Worm (Caenorhabditis elegans) whole organism, late embryonic: ENCODE measurements around the gene dcaf-13.

Source experiments
- K02D7.2 ChIP-seq: sonication (generic microtip); optimal IDR thresholded peaks from 2 replicates; lab custom pipeline; 2017; ENCODE audit warnings: mild to moderate bottlenecking, missing genetic modification characterization, missing compliant biosample characterization
- K09A11.1 ChIP-seq: sonication (generic microtip); optimal IDR thresholded peaks from 2 replicates; lab custom pipeline; 2017; ENCODE audit warnings: antibody characterized with exemption, mild to moderate bottlenecking, missing genetic modification characterization, missing compliant biosample characterization; ENCODE audit not compliant: insufficient read depth
- T23F11.4 ChIP-seq: fragments of 200-800 bp; sonication (Bioruptor generic); optimal IDR thresholded peaks from 2 replicates; lab custom pipeline; 2018; ENCODE audit warnings: mild to moderate bottlenecking, missing genetic modification characterization, missing compliant biosample characterization
- Y22D7AL.16 ChIP-seq: sonication (generic microtip); optimal IDR thresholded peaks from 2 replicates; lab custom pipeline; 2016; ENCODE audit warnings: missing genetic modification characterization, missing compliant biosample characterization
- ama-1 ChIP-seq: fragments of 150-350 bp; optimal IDR thresholded peaks from 2 replicates; lab custom pipeline; 2014
- ceh-14 ChIP-seq: sonication (generic microtip); optimal IDR thresholded peaks from 2 replicates; lab custom pipeline; 2016; ENCODE audit warnings: missing genotype, missing genetic modification characterization, missing compliant biosample characterization
- ceh-18 ChIP-seq: sonication (generic microtip); optimal IDR thresholded peaks from 2 replicates; lab custom pipeline; 2016; ENCODE audit warnings: missing genetic modification characterization, missing compliant biosample characterization
- ceh-24 ChIP-seq: sonication (generic microtip); optimal IDR thresholded peaks from 2 replicates; lab custom pipeline; 2016; ENCODE audit warnings: mild to moderate bottlenecking, missing genetic modification characterization, missing compliant biosample characterization
- ceh-30 ChIP-seq: fragments of 150-350 bp; optimal IDR thresholded peaks from 2 replicates; lab custom pipeline; 2014; ENCODE audit warnings: missing biosample characterization, missing genetic modification characterization
- ceh-34 ChIP-seq: sonication (generic microtip); optimal IDR thresholded peaks from 2 replicates; lab custom pipeline; 2016; ENCODE audit warnings: mild to moderate bottlenecking, missing genetic modification characterization, missing compliant biosample characterization
- ceh-48 ChIP-seq: sonication (generic microtip); optimal IDR thresholded peaks from 2 replicates; lab custom pipeline; 2016; ENCODE audit warnings: missing genetic modification characterization, inconsistent platforms, missing compliant biosample characterization
- ceh-9 ChIP-seq: sonication (generic microtip); optimal IDR thresholded peaks from 2 replicates; lab custom pipeline; 2016; ENCODE audit warnings: mild to moderate bottlenecking, missing genetic modification characterization, inconsistent platforms, missing compliant biosample characterization
- che-1 ChIP-seq: sonication (generic microtip); optimal IDR thresholded peaks from 2 replicates; lab custom pipeline; 2016; ENCODE audit warnings: mild to moderate bottlenecking, missing genetic modification characterization, missing compliant biosample characterization
- dmd-4 ChIP-seq: sonication (generic microtip); optimal IDR thresholded peaks from 2 replicates; lab custom pipeline; 2016; ENCODE audit warnings: borderline replicate concordance, missing genetic modification characterization, missing compliant biosample characterization
- dve-1 ChIP-seq: sonication (generic microtip); optimal IDR thresholded peaks from 2 replicates; lab custom pipeline; 2017; ENCODE audit warnings: antibody characterized with exemption, mild to moderate bottlenecking, missing genetic modification characterization, missing compliant biosample characterization
- elt-2 ChIP-seq: sonication (generic microtip); optimal IDR thresholded peaks from 2 replicates; lab custom pipeline; 2016; ENCODE audit warnings: missing genetic modification reagents, missing genetic modification characterization, missing compliant biosample characterization
- eyg-1 ChIP-seq: sonication (generic microtip); optimal IDR thresholded peaks from 2 replicates; lab custom pipeline; 2016; ENCODE audit warnings: missing genotype, missing genetic modification characterization, missing compliant biosample characterization
- fax-1 ChIP-seq: sonication (generic microtip); optimal IDR thresholded peaks from 2 replicates; lab custom pipeline; 2016; ENCODE audit warnings: missing genotype, missing genetic modification characterization, missing compliant biosample characterization
- fkh-10 ChIP-seq: fragments of 150-350 bp; optimal IDR thresholded peaks from 2 replicates; lab custom pipeline; 2014; ENCODE audit warnings: missing biosample characterization, missing genetic modification reagents, missing genetic modification characterization
- fkh-6 ChIP-seq: sonication (generic microtip); optimal IDR thresholded peaks from 2 replicates; lab custom pipeline; 2016; ENCODE audit warnings: missing genetic modification characterization, missing compliant biosample characterization
- gmeb-2 ChIP-seq: sonication (generic microtip); optimal IDR thresholded peaks from 2 replicates; lab custom pipeline; 2016; ENCODE audit warnings: missing genetic modification characterization, inconsistent platforms, missing compliant biosample characterization
- hlh-13 ChIP-seq: fragments of 200-800 bp; sonication (Bioruptor generic); optimal IDR thresholded peaks from 2 replicates; lab custom pipeline; 2018; ENCODE audit warnings: mild to moderate bottlenecking, missing genetic modification characterization, missing compliant biosample characterization
- hlh-15 ChIP-seq: sonication (generic microtip); optimal IDR thresholded peaks from 2 replicates; lab custom pipeline; 2016; ENCODE audit warnings: missing genetic modification characterization, missing compliant biosample characterization
- hlh-30 ChIP-seq: sonication (generic microtip); optimal IDR thresholded peaks from 2 replicates; lab custom pipeline; 2017; ENCODE audit warnings: antibody characterized with exemption, missing genetic modification characterization, missing compliant biosample characterization; ENCODE audit not compliant: insufficient read depth
- hlh-8 ChIP-seq: sonication (generic microtip); optimal IDR thresholded peaks from 2 replicates; lab custom pipeline; 2016; ENCODE audit warnings: missing genotype, missing genetic modification characterization, missing compliant biosample characterization
- lin-11 ChIP-seq: fragments of 200-800 bp; sonication (Bioruptor generic); optimal IDR thresholded peaks from 2 replicates; lab custom pipeline; 2018; ENCODE audit warnings: mild to moderate bottlenecking, missing genetic modification characterization, missing compliant biosample characterization
- madf-2 ChIP-seq: sonication (generic microtip); optimal IDR thresholded peaks from 2 replicates; lab custom pipeline; 2017; ENCODE audit warnings: missing genetic modification characterization, missing compliant biosample characterization
- mec-3 ChIP-seq: sonication (generic microtip); optimal IDR thresholded peaks from 2 replicates; lab custom pipeline; 2016; ENCODE audit warnings: borderline replicate concordance, missing genetic modification characterization, missing compliant biosample characterization
- npax-4 ChIP-seq: sonication (generic microtip); optimal IDR thresholded peaks from 2 replicates; lab custom pipeline; 2016; ENCODE audit warnings: missing genetic modification characterization, missing compliant biosample characterization
- odd-2 ChIP-seq: sonication (generic microtip); optimal IDR thresholded peaks from 2 replicates; lab custom pipeline; 2017; ENCODE audit warnings: antibody characterized with exemption, mild to moderate bottlenecking, missing genetic modification characterization, missing compliant biosample characterization
- pat-9 ChIP-seq: fragments of 200-800 bp; sonication (Bioruptor generic); optimal IDR thresholded peaks from 2 replicates; lab custom pipeline; 2018; ENCODE audit warnings: mild to moderate bottlenecking, missing genetic modification characterization, moderate library complexity, missing compliant biosample characterization
- pax-1 ChIP-seq: fragments of 150-350 bp; optimal IDR thresholded peaks from 2 replicates; lab custom pipeline; 2014; ENCODE audit warnings: missing biosample characterization, missing genetic modification characterization
- pha-4 ChIP-seq: fragments of 150-350 bp; optimal IDR thresholded peaks from 2 replicates; lab custom pipeline; 2018; ENCODE audit warnings: missing biosample characterization, missing genetic modification reagents, missing genetic modification characterization
- ref-2 ChIP-seq: sonication (generic microtip); optimal IDR thresholded peaks from 2 replicates; lab custom pipeline; 2016; ENCODE audit warnings: missing genetic modification characterization, missing compliant biosample characterization
- sox-4 ChIP-seq: sonication (generic microtip); optimal IDR thresholded peaks from 2 replicates; lab custom pipeline; 2017; ENCODE audit warnings: mild to moderate bottlenecking, missing genetic modification characterization, inconsistent platforms, missing compliant biosample characterization
- tbx-2 ChIP-seq: sonication (generic microtip); optimal IDR thresholded peaks from 2 replicates; lab custom pipeline; 2016; ENCODE audit warnings: missing genetic modification characterization, missing compliant biosample characterization
- tbx-7 ChIP-seq: sonication (generic microtip); optimal IDR thresholded peaks from 2 replicates; lab custom pipeline; 2016; ENCODE audit warnings: missing genotype, missing genetic modification characterization, missing compliant biosample characterization
- ttx-3 ChIP-seq: sonication (generic microtip); optimal IDR thresholded peaks from 2 replicates; lab custom pipeline; 2016; ENCODE audit warnings: missing genetic modification reagents, missing genetic modification characterization, missing compliant biosample characterization
- unc-42 ChIP-seq: sonication (generic microtip); optimal IDR thresholded peaks from 2 replicates; lab custom pipeline; 2016; ENCODE audit warnings: missing genotype, missing genetic modification characterization, missing compliant biosample characterization
- unc-86 ChIP-seq: sonication (generic microtip); optimal IDR thresholded peaks from 2 replicates; lab custom pipeline; 2016; ENCODE audit warnings: missing genetic modification characterization, missing compliant biosample characterization
- ztf-16 ChIP-seq: sonication (generic microtip); optimal IDR thresholded peaks from 2 replicates; lab custom pipeline; 2017; ENCODE audit warnings: missing genetic modification characterization, missing compliant biosample characterization

dcaf-13 gene

DNA sequence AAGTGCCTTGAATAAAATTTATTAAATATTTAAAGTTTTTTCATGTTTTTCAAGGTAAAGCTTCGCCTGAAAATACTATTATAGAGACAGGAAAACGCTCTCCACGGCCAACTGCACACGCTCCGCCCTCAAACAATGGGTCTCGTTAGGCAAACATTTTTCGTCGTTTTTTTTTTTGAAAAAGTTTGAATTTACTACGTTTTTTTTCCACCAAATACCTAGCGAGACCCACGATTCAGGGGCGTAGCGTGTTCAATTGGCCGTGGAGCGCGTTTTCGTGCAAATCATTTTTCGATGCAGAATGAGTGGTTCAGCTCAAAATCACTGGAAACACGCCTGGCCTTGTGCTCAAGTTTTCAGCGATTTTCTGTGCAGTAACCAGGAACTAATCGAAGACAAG lies 43.2 kb upstream of the dcaf-13 start, which contains the start of gene W06B4.2:
Gene W06B4.2 (plus strand): TSS at position 301 of the 400 bp plus-strand sequence.
- TF ChIP-seq npax-4 (tag; lab: Kevin White, UChicago) (no peak), lin-11 (tag; lab: Kevin White, UChicago) (no peak), madf-2 (tag; lab: Kevin White, UChicago) (no peak), mec-3 (tag; lab: Kevin White, UChicago) (no peak), elt-2 (tag; lab: Kevin White, UChicago) (no peak), hlh-15 (tag; lab: Kevin White, UChicago) (no peak), ama-1 (lab: Kevin White, UChicago) (no peak), fkh-10 (GFP tag; lab: Kevin White, UChicago) (no peak), ref-2 (tag; lab: Kevin White, UChicago) (no peak), ztf-16 (tag; lab: Kevin White, UChicago) (no peak)

ce11 chrII:4462842-4463241 lies 38.1 kb upstream of the dcaf-13 start:
- TF ChIP-seq fkh-10 (GFP tag; lab: Kevin White, UChicago) = no peak
- no peak for TF ChIP-seq hlh-8 (tag; lab: Kevin White, UChicago)
- no peak for TF ChIP-seq odd-2 (tag; lab: Kevin White, UChicago)
- TF ChIP-seq lin-11 (tag; lab: Kevin White, UChicago) = no peak
- TF ChIP-seq ceh-18 (tag; lab: Kevin White, UChicago) = no peak
- no peak for TF ChIP-seq fkh-6 (tag; lab: Kevin White, UChicago)
- TF ChIP-seq fax-1 (tag; lab: Kevin White, UChicago) = no peak
- no peak for TF ChIP-seq ttx-3 (tag; lab: Kevin White, UChicago)
- no peak for TF ChIP-seq K09A11.1
- no peak for TF ChIP-seq eyg-1 (tag; lab: Kevin White, UChicago)
- no peak for TF ChIP-seq mec-3 (tag; lab: Kevin White, UChicago)
- no peak for TF ChIP-seq ceh-9 (tag; lab: Kevin White, UChicago)
- TF ChIP-seq ceh-24 (tag; lab: Kevin White, UChicago) = no peak
- TF ChIP-seq T23F11.4 (GFP tag; lab: Kevin White, UChicago) = no peak
- TF ChIP-seq sox-4 = no peak
- no peak for TF ChIP-seq gmeb-2
- no peak for TF ChIP-seq hlh-30 (tag; lab: Kevin White, UChicago)
- TF ChIP-seq K02D7.2 = no peak

ce11 chrII:4460851-4461250 lies 36.1 kb upstream of the dcaf-13 start, which contains the start of the genes T12C9.7 and vps-18:
T12C9.7 (minus strand) TSS chrII:4460951.
vps-18 (plus strand) TSS chrII:4461130.
- no peak for TF ChIP-seq pax-1 (tag; lab: Kevin White, UChicago)
- no peak for TF ChIP-seq tbx-7 (tag; lab: Kevin White, UChicago)
- no peak for TF ChIP-seq ceh-30

- TF ChIP-seq ceh-14 (tag; lab: Kevin White, UChicago) = no peak
- TF ChIP-seq ceh-34 (tag; lab: Kevin White, UChicago) = no peak
- TF ChIP-seq dve-1 (tag; lab: Kevin White, UChicago) = no peak
- TF ChIP-seq pha-4 = no peak
- TF ChIP-seq hlh-30 (tag; lab: Kevin White, UChicago) = no peak
- no peak for TF ChIP-seq tbx-2 (tag; lab: Kevin White, UChicago)
- no peak for TF ChIP-seq pat-9 (tag; lab: Kevin White, UChicago)
- TF ChIP-seq madf-2 (tag; lab: Kevin White, UChicago) = no peak
- no peak for TF ChIP-seq ceh-24 (tag; lab: Kevin White, UChicago)
- no peak for TF ChIP-seq lin-11 (tag; lab: Kevin White, UChicago)
- TF ChIP-seq unc-42 (tag; lab: Kevin White, UChicago) = no peak
- no peak for TF ChIP-seq unc-86 (tag; lab: Kevin White, UChicago)
- no peak for TF ChIP-seq Y22D7AL.16
- no peak for TF ChIP-seq hlh-13 (GFP tag; lab: Kevin White, UChicago)
- TF ChIP-seq dmd-4 = no peak
- no peak for TF ChIP-seq npax-4 (tag; lab: Kevin White, UChicago)
- TF ChIP-seq che-1 (tag; lab: Kevin White, UChicago) = no peak
- no peak for TF ChIP-seq ceh-48
- TF ChIP-seq sox-4 = no peak
Measured at ce11 chrII:4460297-4460696, 35.6 kb upstream of the dcaf-13 start.
